Fruit fly (Drosophila melanogaster) whole organism, prepupa: Measurements from ENCODE around the gene Jhbp11.

Source experiments
- Blimp-1 ChIP-seq: fragments of 200-800 bp; sonication (Bioruptor generic); optimal IDR thresholded peaks from 3 replicates; lab custom pipeline; 2017; ENCODE audit warnings: missing biosample characterization, missing genetic modification characterization, mild to moderate bottlenecking, moderate library complexity, missing genetic modification reagents
- CG10631 ChIP-seq: fragments of 200-800 bp; sonication (Bioruptor generic); optimal IDR thresholded peaks from 2 replicates; lab custom pipeline; 2016; ENCODE audit warnings: missing biosample characterization, missing genetic modification characterization
- CG10669 ChIP-seq: fragments of 200-800 bp; sonication (Bioruptor generic); optimal IDR thresholded peaks from 3 replicates; lab custom pipeline; 2018; ENCODE audit warnings: missing biosample characterization, mild to moderate bottlenecking, missing genetic modification characterization, moderate library complexity
- CG11762 ChIP-seq: fragments of 200-800 bp; sonication (Bioruptor generic); optimal IDR thresholded peaks from 3 replicates; lab custom pipeline; 2016; ENCODE audit warnings: missing biosample characterization, missing genetic modification characterization; ENCODE audit not compliant: insufficient read depth
- CG11902 ChIP-seq: fragments of 200-800 bp; sonication (Bioruptor generic); optimal IDR thresholded peaks from 3 replicates; lab custom pipeline; 2016; ENCODE audit warnings: missing biosample characterization, missing genetic modification characterization
- CG15336 ChIP-seq: fragments of 200-800 bp; sonication (Bioruptor generic); IDR thresholded peaks from 2 replicates; pipeline ENCODE4 v1.3.6; 2022; ENCODE audit warnings: missing biosample characterization, missing genetic modification characterization
- CG1621 ChIP-seq: fragments of 200-800 bp; sonication (Bioruptor generic); optimal IDR thresholded peaks from 3 replicates; lab custom pipeline; 2018; ENCODE audit warnings: missing biosample characterization, mild to moderate bottlenecking, missing genetic modification characterization
- CG3032 ChIP-seq: fragments of 200-800 bp; optimal IDR thresholded peaks from 2 replicates; lab custom pipeline; 2019; ENCODE audit warnings: missing biosample characterization, mild to moderate bottlenecking, missing genetic modification characterization, moderate library complexity
- CG32006 ChIP-seq: fragments of 200-800 bp; sonication (Bioruptor generic); optimal IDR thresholded peaks from 3 replicates; lab custom pipeline; 2017; ENCODE audit warnings: missing biosample characterization, mild to moderate bottlenecking, missing genetic modification characterization
- CG3919 ChIP-seq: fragments of 200-800 bp; sonication (Bioruptor generic); optimal IDR thresholded peaks from 3 replicates; lab custom pipeline; 2016; ENCODE audit warnings: missing biosample characterization, missing genetic modification characterization
- CG4318 ChIP-seq: fragments of 200-800 bp; sonication (Bioruptor generic); optimal IDR thresholded peaks from 3 replicates; lab custom pipeline; 2017; ENCODE audit warnings: missing biosample characterization, mild to moderate bottlenecking, missing genetic modification characterization
- CG6163 ChIP-seq: fragments of 200-800 bp; sonication (Bioruptor generic); IDR thresholded peaks from 3 replicates; pipeline ENCODE4 v1.3.6; 2022; ENCODE audit warnings: missing biosample characterization, missing genetic modification characterization
- CG6276 ChIP-seq: fragments of 200-800 bp; sonication (Bioruptor generic); optimal IDR thresholded peaks from 2 replicates; lab custom pipeline; 2017; ENCODE audit warnings: missing biosample characterization, mild to moderate bottlenecking, missing genetic modification characterization
- CG6792 ChIP-seq: fragments of 200-800 bp; sonication (Bioruptor generic); optimal IDR thresholded peaks from 3 replicates; lab custom pipeline; 2016; ENCODE audit warnings: missing biosample characterization, missing genetic modification characterization
- CG6808 ChIP-seq: fragments of 200-800 bp; sonication (Bioruptor generic); optimal IDR thresholded peaks from 3 replicates; lab custom pipeline; 2017; ENCODE audit warnings: missing biosample characterization, missing genetic modification characterization, mild to moderate bottlenecking, moderate library complexity, missing genetic modification reagents
- CG6854 ChIP-seq: fragments of 200-800 bp; sonication (Bioruptor generic); optimal IDR thresholded peaks from 2 replicates; lab custom pipeline; 2017; ENCODE audit warnings: missing biosample characterization, mild to moderate bottlenecking, missing genetic modification characterization
- CG7368 ChIP-seq: fragments of 200-800 bp; sonication (Bioruptor generic); optimal IDR thresholded peaks from 3 replicates; lab custom pipeline; 2016; ENCODE audit warnings: missing biosample characterization, missing genetic modification characterization
- CG8119 ChIP-seq: fragments of 200-800 bp; sonication (Bioruptor generic); IDR thresholded peaks from 3 replicates; pipeline ENCODE4 v1.3.6; 2022; ENCODE audit warnings: missing biosample characterization, missing genetic modification characterization
- CG8632 ChIP-seq: fragments of 200-800 bp; sonication (Bioruptor generic); optimal IDR thresholded peaks from 3 replicates; lab custom pipeline; 2016; ENCODE audit warnings: missing biosample characterization, missing genetic modification characterization
- CG9139 ChIP-seq: fragments of 200-800 bp; sonication (Bioruptor generic); optimal IDR thresholded peaks from 3 replicates; lab custom pipeline; 2017; ENCODE audit warnings: missing biosample characterization, mild to moderate bottlenecking, missing genetic modification characterization
- Eip75B ChIP-seq: fragments of 200-800 bp; sonication (Bioruptor generic); optimal IDR thresholded peaks from 3 replicates; lab custom pipeline; 2016; ENCODE audit warnings: missing biosample characterization, missing genetic modification characterization
- Eip78C ChIP-seq: fragments of 200-800 bp; sonication (Bioruptor generic); peaks from one replicate; lab custom pipeline; 2016; ENCODE audit warnings: missing biosample characterization, missing genetic modification characterization
- Eip93F ChIP-seq: fragments of 200-800 bp; sonication (Bioruptor generic); optimal IDR thresholded peaks from 2 replicates; lab custom pipeline; 2016; ENCODE audit warnings: missing biosample characterization, mild to moderate bottlenecking, missing genetic modification characterization
- Ets21C ChIP-seq: fragments of 200-800 bp; sonication (Bioruptor generic); optimal IDR thresholded peaks from 3 replicates; lab custom pipeline; 2016; ENCODE audit warnings: missing biosample characterization, missing genetic modification characterization
- Gug ChIP-seq: fragments of 200-800 bp; sonication (Bioruptor generic); IDR thresholded peaks from 2 replicates; pipeline ENCODE4 v1.3.6; 2022; ENCODE audit warnings: missing biosample characterization, missing genetic modification characterization
- Hr38 ChIP-seq: sonication (Bioruptor generic); optimal IDR thresholded peaks from 2 replicates; lab custom pipeline; 2016; ENCODE audit warnings: missing biosample characterization, missing genetic modification characterization
- Hr39 ChIP-seq: fragments of 200-800 bp; sonication (Bioruptor generic); optimal IDR thresholded peaks from 2 replicates; lab custom pipeline; 2016; ENCODE audit warnings: missing biosample characterization, missing genetic modification characterization
- Hr4 ChIP-seq: fragments of 200-800 bp; sonication (Bioruptor generic); optimal IDR thresholded peaks from 3 replicates; lab custom pipeline; 2016; ENCODE audit warnings: missing biosample characterization, missing genetic modification characterization
- Lpt ChIP-seq: fragments of 200-800 bp; sonication (Bioruptor generic); optimal IDR thresholded peaks from 3 replicates; lab custom pipeline; 2016; ENCODE audit warnings: missing biosample characterization, missing genetic modification characterization
- Met ChIP-seq: fragments of 200-800 bp; sonication (Bioruptor generic); optimal IDR thresholded peaks from 3 replicates; lab custom pipeline; 2016; ENCODE audit warnings: missing biosample characterization, missing genetic modification characterization
- OdsH ChIP-seq: fragments of 200-800 bp; sonication (Bioruptor generic); optimal IDR thresholded peaks from 3 replicates; lab custom pipeline; 2016; ENCODE audit warnings: missing biosample characterization, missing genetic modification characterization
- Smox ChIP-seq: fragments of 200-800 bp; sonication (Bioruptor generic); optimal IDR thresholded peaks from 3 replicates; lab custom pipeline; 2016; ENCODE audit warnings: missing biosample characterization, missing genetic modification characterization
- Sox102F ChIP-seq: fragments of 200-800 bp; sonication (Bioruptor generic); optimal IDR thresholded peaks from 2 replicates; lab custom pipeline; 2016; ENCODE audit warnings: missing biosample characterization, mild to moderate bottlenecking, missing genetic modification characterization
- Sox15 ChIP-seq: fragments of 200-800 bp; sonication (Bioruptor generic); optimal IDR thresholded peaks from 3 replicates; lab custom pipeline; 2016; ENCODE audit warnings: missing biosample characterization, missing genetic modification characterization
- achi ChIP-seq: fragments of 200-800 bp; sonication (Bioruptor generic); optimal IDR thresholded peaks from 3 replicates; lab custom pipeline; 2016; ENCODE audit warnings: missing biosample characterization, missing genetic modification characterization
- acj6 ChIP-seq: fragments of 200-800 bp; sonication (Bioruptor generic); optimal IDR thresholded peaks from 3 replicates; lab custom pipeline; 2016; ENCODE audit warnings: missing biosample characterization, missing genetic modification characterization
- cyc ChIP-seq: fragments of 200-800 bp; sonication (Bioruptor generic); optimal IDR thresholded peaks from 3 replicates; lab custom pipeline; 2016; ENCODE audit warnings: missing biosample characterization, missing genetic modification characterization
- dsx ChIP-seq: fragments of 200-800 bp; optimal IDR thresholded peaks from 3 replicates; lab custom pipeline; 2019; ENCODE audit warnings: missing biosample characterization, mild to moderate bottlenecking, missing genetic modification characterization, moderate library complexity; ENCODE audit not compliant: poor library complexity, severe bottlenecking
- eg ChIP-seq: fragments of 200-800 bp; sonication (Bioruptor generic); IDR thresholded peaks from 3 replicates; pipeline ENCODE4 v1.3.6; 2022; ENCODE audit warnings: missing biosample characterization, missing genetic modification characterization
- esn ChIP-seq: fragments of 200-800 bp; sonication (Bioruptor generic); optimal IDR thresholded peaks from 2 replicates; lab custom pipeline; 2016; ENCODE audit warnings: missing biosample characterization, mild to moderate bottlenecking, missing genetic modification characterization, moderate library complexity
- fd59A ChIP-seq: fragments of 200-800 bp; sonication (Bioruptor generic); optimal IDR thresholded peaks from 2 replicates; lab custom pipeline; 2017; ENCODE audit warnings: missing biosample characterization, mild to moderate bottlenecking, missing genetic modification characterization, missing genetic modification reagents
- fd85E ChIP-seq: fragments of 200-800 bp; sonication (Bioruptor generic); optimal IDR thresholded peaks from 3 replicates; lab custom pipeline; 2016; ENCODE audit warnings: missing biosample characterization, missing genetic modification characterization
- fkh ChIP-seq: fragments of 200-800 bp; sonication (Bioruptor generic); optimal IDR thresholded peaks from 3 replicates; lab custom pipeline; 2017; ENCODE audit warnings: missing biosample characterization, mild to moderate bottlenecking, missing genetic modification characterization, moderate library complexity
- lz ChIP-seq: fragments of 200-800 bp; sonication (Bioruptor generic); optimal IDR thresholded peaks from 3 replicates; lab custom pipeline; 2016; ENCODE audit warnings: missing biosample characterization, missing genetic modification characterization
- net ChIP-seq: fragments of 200-800 bp; sonication (Bioruptor generic); optimal IDR thresholded peaks from 3 replicates; lab custom pipeline; 2016; ENCODE audit warnings: missing biosample characterization, missing genetic modification characterization
- pdm3 ChIP-seq: fragments of 200-800 bp; sonication (Bioruptor generic); optimal IDR thresholded peaks from 3 replicates; lab custom pipeline; 2016; ENCODE audit warnings: missing biosample characterization, missing genetic modification characterization
- salr ChIP-seq, 2 experiments: fragments of 200-800 bp; sonication (Bioruptor generic); optimal IDR thresholded peaks; 3 replicates each; lab custom pipeline; 2016 to 2018; ENCODE audit warnings: missing biosample characterization in 2 of 2, missing genetic modification characterization in 2 of 2, mild to moderate bottlenecking in 1 of 2
- ss ChIP-seq, 2 experiments: fragments of 200-800 bp; sonication (Bioruptor generic); optimal IDR thresholded peaks; 2 replicates in 1 of 2; 3 replicates in 1 of 2; lab custom pipeline; 2017 to 2018; ENCODE audit warnings: mild to moderate bottlenecking in 2 of 2, missing biosample characterization in 2 of 2, missing genetic modification characterization in 2 of 2, moderate library complexity in 1 of 2
- svp ChIP-seq: fragments of 200-800 bp; sonication (Bioruptor generic); peaks from one replicate; lab custom pipeline; 2016; ENCODE audit warnings: missing biosample characterization, missing genetic modification characterization
- vri ChIP-seq: fragments of 200-800 bp; sonication (Bioruptor generic); optimal IDR thresholded peaks from 3 replicates; lab custom pipeline; 2016; ENCODE audit warnings: missing biosample characterization, mild to moderate bottlenecking, missing genetic modification characterization

Gene Jhbp11

dm6 chr3R:27129580-27130385 lies 28.8 kb downstream of the Jhbp11 start:
- TF ChIP-seq ss (GFP tag; optimal IDR thresholded peaks at IDR 0.05; lab: Kevin White, UChicago) (peak; percentile 5 to 68), fkh (GFP tag; lab: Kevin White, UChicago) (peak; percentile 75), lz (GFP tag; lab: Kevin White, UChicago) (peak; percentile 72), CG15336 (peak; percentile 81), eg (peak; percentile 88), net (GFP tag; lab: Kevin White, UChicago) (peak; percentile 77), Eip93F (GFP tag; lab: Kevin White, UChicago) (peak; percentile 9), Eip78C (peak; percentile 94), CG8119 (GFP tag; lab: Robert Waterston, UW) (peak; percentile 71), Lpt (peak; percentile 40), CG6792 (peak; percentile 70), vri (GFP tag; lab: Kevin White, UChicago) (peak; percentile 69), fd85E (peak; percentile 51), Sox102F (GFP tag; lab: Kevin White, UChicago) (peak; percentile 56), CG4318 (GFP tag; lab: Kevin White, UChicago) (peak; percentile 49), Blimp-1 (GFP tag; lab: Kevin White, UChicago) (peak; percentile 22), CG11762 (GFP tag; lab: Kevin White, UChicago) (peak; percentile 53), fd59A (peak; percentile 33), CG32006 (GFP tag; lab: Kevin White, UChicago) (peak; percentile 72), CG7368 (GFP tag; lab: Kevin White, UChicago) (peak; percentile 71), acj6 (peak; percentile 76), Met (GFP tag; lab: Kevin White, UChicago) (peak; percentile 85), dsx (GFP tag; lab: Kevin White, UChicago) (peak; percentile 67), Smox (GFP tag; lab: Kevin White, UChicago) (peak; percentile 73), Sox15 (peak; percentile 59), CG6276 (peak; percentile 69), CG10669 (GFP tag; lab: Kevin White, UChicago) (peak; percentile 60), CG3032 (tag; lab: Kevin White, UChicago) (peak; percentile 52), Hr38 (GFP tag; lab: Kevin White, UChicago) (no peak), CG6854 (GFP tag; lab: Kevin White, UChicago) (no peak), Hr4 (peak; percentile 84), CG1621 (tag; lab: Kevin White, UChicago) (peak; percentile 27), CG3919 (GFP tag; lab: Kevin White, UChicago) (peak; percentile 81), Ets21C (GFP tag; lab: Kevin White, UChicago) (peak; percentile 66), Hr39 (peak; percentile 82), Eip75B (peak; percentile 69), salr (GFP tag; optimal IDR thresholded peaks at IDR 0.05; lab: Kevin White, UChicago) (peak; percentile 38 to 45), pdm3 (GFP tag; lab: Kevin White, UChicago) (peak; percentile 81), CG10631 (GFP tag; lab: Kevin White, UChicago) (no peak), achi (peak; percentile 68), svp (GFP tag; lab: Kevin White, UChicago) (peak; percentile 91), OdsH (peak; percentile 80), CG9139 (GFP tag; lab: Kevin White, UChicago) (no peak), CG6163 (GFP tag; lab: Robert Waterston, UW) (peak; percentile 78), CG6808 (GFP tag; lab: Kevin White, UChicago) (peak; percentile 14), esn (GFP tag; lab: Kevin White, UChicago) (peak; percentile 83), CG8632 (GFP tag; lab: Kevin White, UChicago) (peak; percentile 65), Gug (GFP tag; lab: Robert Waterston, UW) (peak; percentile 67), CG11902 (GFP tag; lab: Kevin White, UChicago) (peak; percentile 69), cyc (GFP tag; lab: Kevin White, UChicago) (peak; percentile 73)
